Fruit fly (Drosophila melanogaster): Measurements from ENCODE around the gene Srp54k.
A peak's percentile ranks its signal among the peaks of the same experiment; 100 is the strongest.

Gene Srp54k

DNA sequence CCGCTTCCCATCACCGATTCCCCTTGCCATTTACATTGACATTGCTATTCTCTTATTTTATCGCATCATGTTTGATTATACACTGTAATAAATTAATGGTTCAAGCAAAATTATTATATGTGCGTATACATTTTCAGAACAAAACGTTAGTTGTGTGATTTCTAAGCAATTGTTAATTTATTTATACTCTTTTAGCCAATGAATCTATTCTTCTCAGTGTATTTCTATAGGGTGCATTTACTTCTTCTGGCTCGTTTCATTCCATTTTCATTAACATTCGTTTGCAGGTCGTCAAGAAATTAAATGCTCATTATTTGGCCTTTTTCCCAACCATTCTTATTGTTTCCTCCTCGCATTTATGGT, 35.1 kb downstream of the Srp54k start (continued):
- TF ChIP-seq CG11398 (GFP tag; optimal IDR thresholded peaks at IDR 0.05) (no peak), tio (GFP tag; optimal IDR thresholded peaks at IDR 0.05) (peak; percentile 49), Mes4 (GFP tag; optimal IDR thresholded peaks at IDR 0.05) (peak; percentile 48), CG9876 (GFP tag; optimal IDR thresholded peaks at IDR 0.05) (no peak), CG9437 (GFP tag; optimal IDR thresholded peaks at IDR 0.05) (no peak), Deaf1 (tag; optimal IDR thresholded peaks at IDR 0.05) (no peak), wdn (GFP tag; IDR thresholded peaks at IDR 0.05) (no peak), usp (GFP tag; optimal IDR thresholded peaks at IDR 0.05) (no peak), Scr (GFP tag; IDR thresholded peaks at IDR 0.05; ENCODE audit: partially characterized antibody) (no peak), CG7963 (GFP tag; IDR thresholded peaks at IDR 0.05; ENCODE audit: partially characterized antibody) (no peak), CG12942 (GFP tag; optimal IDR thresholded peaks at IDR 0.05) (peak; percentile 18), Hmx (GFP tag; optimal IDR thresholded peaks at IDR 0.05) (peak; percentile 11), CG10431 (GFP tag; optimal IDR thresholded peaks at IDR 0.05) (no peak), ATbp (GFP tag; optimal IDR thresholded peaks at IDR 0.05) (peak; percentile 40), H2.0 (GFP tag; IDR thresholded peaks at IDR 0.05) (peak; percentile 66), Atf3 (GFP tag; optimal IDR thresholded peaks at IDR 0.05) (peak; percentile 44), CG3281 (GFP tag; optimal IDR thresholded peaks at IDR 0.05) (no peak), sens-2 (GFP tag; IDR thresholded peaks at IDR 0.05) (0 out of 2 replicates have a peak, but pooled peaks have one; percentile 37), knrl (GFP tag; IDR thresholded peaks at IDR 0.05; ENCODE audit: partially characterized antibody) (no peak), CG3065 (GFP tag; optimal IDR thresholded peaks at IDR 0.05) (no peak), Aef1 (GFP tag; IDR thresholded peaks at IDR 0.05) (peak; percentile 40; the same call in 2 of the 3 replicates), CG9609 (GFP tag; optimal IDR thresholded peaks at IDR 0.05) (peak; percentile 51), Drgx (GFP tag; IDR thresholded peaks at IDR 0.05) (peak; percentile 45; the same call in 1 of the 2 replicates), CHES-1-like (GFP tag; optimal IDR thresholded peaks at IDR 0.05) (peak; percentile 27), ems (GFP tag; optimal IDR thresholded peaks at IDR 0.05) (no peak), HLH3B (GFP tag; IDR thresholded peaks at IDR 0.05) (peak; percentile 73), trem (tag; optimal IDR thresholded peaks at IDR 0.05) (peak; percentile 68), CG17385 (GFP tag; optimal IDR thresholded peaks at IDR 0.05) (no peak), CG13123 (GFP tag; optimal IDR thresholded peaks at IDR 0.05) (peak; percentile 12), CG2129 (GFP tag; IDR thresholded peaks at IDR 0.05; ENCODE audit: partially characterized antibody) (no peak), CG14441 (GFP tag; IDR thresholded peaks at IDR 0.05) (peak; percentile 55), row (GFP tag; IDR thresholded peaks at IDR 0.05) (peak; percentile 63)

DNA sequence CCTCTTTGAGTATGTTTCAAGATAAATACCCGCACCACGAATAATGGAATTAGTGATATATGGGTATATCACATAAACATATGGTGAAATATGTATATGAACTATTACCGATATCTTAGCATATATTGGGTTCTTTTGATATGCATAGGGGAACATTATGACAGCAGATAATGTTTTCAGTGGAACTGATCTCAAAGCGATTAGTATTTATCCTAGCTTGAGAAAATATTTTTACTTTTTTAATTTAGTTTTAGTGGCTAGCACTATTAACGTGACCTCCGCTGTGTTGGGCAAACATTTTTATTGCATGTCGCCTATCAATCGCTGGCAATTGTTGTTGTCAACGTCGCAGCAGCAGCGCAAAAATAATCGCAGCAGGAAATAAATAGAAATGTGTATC, 35.9 kb downstream of the Srp54k start:
- TF ChIP-seq jing (GFP tag; optimal IDR thresholded peaks at IDR 0.05) (peak; percentile 15), Blimp-1 (GFP tag; optimal IDR thresholded peaks at IDR 0.05) (peak; percentile 16), hkb (optimal IDR thresholded peaks at IDR 0.05) (no peak), hkb (GFP tag; IDR thresholded peaks at IDR 0.05) (0 out of 2 replicates have a peak, but pooled peaks have one; percentile 14), CG1832 (GFP tag; optimal IDR thresholded peaks at IDR 0.05) (no peak), D (optimal IDR thresholded peaks at IDR 0.05) (no peak), D (GFP tag; optimal IDR thresholded peaks at IDR 0.05) (peak; percentile 7), dmrt11E (tag; optimal IDR thresholded peaks at IDR 0.05) (peak; percentile 29), Ssrp (tag; optimal IDR thresholded peaks at IDR 0.05) (peak; percentile 2), Sox102F (GFP tag; optimal IDR thresholded peaks at IDR 0.05) (peak; percentile 48), CG10979 (tag; optimal IDR thresholded peaks at IDR 0.05) (peak; percentile 14), CG15011 (GFP tag; optimal IDR thresholded peaks at IDR 0.05) (peak; percentile 13), YL-1 (GFP tag; optimal IDR thresholded peaks at IDR 0.05) (no peak), CG30403 (GFP tag; optimal IDR thresholded peaks at IDR 0.05) (peak; percentile 10), so (GFP tag; IDR thresholded peaks at IDR 0.05) (0 out of 3 replicates have a peak, but pooled peaks have one; percentile 23), ci (GFP tag; IDR thresholded peaks at IDR 0.05) (0 out of 3 replicates have a peak, but pooled peaks have one; percentile 30), CG18599 (GFP tag; optimal IDR thresholded peaks at IDR 0.05) (peak; percentile 1), CG9727 (GFP tag; optimal IDR thresholded peaks at IDR 0.05) (peak; percentile 19), Hr51 (GFP tag; optimal IDR thresholded peaks at IDR 0.05) (peak in 1 of 2 experiments; percentile 39), CG7786 (GFP tag; optimal IDR thresholded peaks at IDR 0.05) (peak; percentile 1), Rx (GFP tag; IDR thresholded peaks at IDR 0.05) (no peak)

All from whole organism, embryonic.